Fruit fly (Drosophila melanogaster): ENCODE data around the gene CG17734.

CG17734 gene

dm6 chr3R:11269013-11269412 lies 25.2 kb upstream of the CG17734 start (continued):
- peak; percentile 78 for TF ChIP-seq dmrt11E (tag; optimal IDR thresholded peaks at IDR 0.05)
- peak; percentile 8 for TF ChIP-seq p53 (GFP tag; optimal IDR thresholded peaks at IDR 0.05)
- TF ChIP-seq CG1024 (GFP tag; IDR thresholded peaks at IDR 0.05) = peak; percentile 59; the same call in 1 of the 2 replicates
- peak; percentile 84 for TF ChIP-seq CG12219 (GFP tag; optimal IDR thresholded peaks at IDR 0.05)
- peak; percentile 75 for TF ChIP-seq BtbVII (GFP tag; optimal IDR thresholded peaks at IDR 0.05)
- TF ChIP-seq CG18011 (GFP tag; optimal IDR thresholded peaks at IDR 0.05) = no peak
- TF ChIP-seq CG42726 (GFP tag; IDR thresholded peaks at IDR 0.05; ENCODE audit: partially characterized antibody) = no peak
- peak; percentile 74 for TF ChIP-seq CG10959 (GFP tag; IDR thresholded peaks at IDR 0.05)
- peak; percentile 67 for TF ChIP-seq eyg (GFP tag; optimal IDR thresholded peaks at IDR 0.05)
- TF ChIP-seq CG7839 (tag; optimal IDR thresholded peaks at IDR 0.05) = no peak
- TF ChIP-seq danr (GFP tag; IDR thresholded peaks at IDR 0.05) = no peak
- peak; percentile 42 for TF ChIP-seq CG10462 (GFP tag; optimal IDR thresholded peaks at IDR 0.05)
- TF ChIP-seq Nf-YC (tag; optimal IDR thresholded peaks at IDR 0.05) = peak; percentile 62
- 0 out of 3 replicates have a peak, but pooled peaks have one; percentile 27 for TF ChIP-seq CG11456 (GFP tag; IDR thresholded peaks at IDR 0.05)
- TF ChIP-seq psq (GFP tag; optimal IDR thresholded peaks at IDR 0.05) = no peak
- TF ChIP-seq Nf-YB (GFP tag; optimal IDR thresholded peaks at IDR 0.05) = peak; percentile 58
- TF ChIP-seq H2.0 (GFP tag; IDR thresholded peaks at IDR 0.05) = peak; percentile 18; the same call in 1 of the 2 replicates
- TF ChIP-seq bcd (GFP tag; optimal IDR thresholded peaks at IDR 0.05) = peak; percentile 50
- TF ChIP-seq CG18619 (GFP tag; optimal IDR thresholded peaks at IDR 0.05) = peak; percentile 55
- TF ChIP-seq fd102C (GFP tag; optimal IDR thresholded peaks at IDR 0.05) = peak; percentile 86
- TF ChIP-seq Spps (tag; optimal IDR thresholded peaks at IDR 0.05) = peak; percentile 52
- TF ChIP-seq Myb (GFP tag; optimal IDR thresholded peaks at IDR 0.05) = peak; percentile 13
- no peak for TF ChIP-seq CG11504 (tag; optimal IDR thresholded peaks at IDR 0.05)
- peak in 1 of 2 experiments; percentile 75 for TF ChIP-seq chif (GFP tag; optimal IDR thresholded peaks at IDR 0.05)
- TF ChIP-seq CG4617 (GFP tag; optimal IDR thresholded peaks at IDR 0.05; ENCODE audit: borderline replicate concordance) = peak; percentile 9
- peak; percentile 53 for TF ChIP-seq Lhr (GFP tag; optimal IDR thresholded peaks at IDR 0.05)
- TF ChIP-seq CG30403 (GFP tag; optimal IDR thresholded peaks at IDR 0.05) = no peak
- TF ChIP-seq CG8944 (GFP tag; optimal IDR thresholded peaks at IDR 0.05) = no peak
- peak; percentile 15 for TF ChIP-seq CG31388 (GFP tag; optimal IDR thresholded peaks at IDR 0.05)
- TF ChIP-seq sc (optimal IDR thresholded peaks at IDR 0.05) = no peak
- TF ChIP-seq sc (GFP tag; optimal IDR thresholded peaks at IDR 0.05) = peak; percentile 73
- TF ChIP-seq CG6765 (GFP tag; optimal IDR thresholded peaks at IDR 0.05) = peak; percentile 77
- peak; percentile 81 for TF ChIP-seq CG15696 (tag; optimal IDR thresholded peaks at IDR 0.05)
- TF ChIP-seq knrl (GFP tag; IDR thresholded peaks at IDR 0.05; ENCODE audit: partially characterized antibody) = no peak
- no peak for TF ChIP-seq CG10543 (GFP tag; optimal IDR thresholded peaks at IDR 0.05)
- TF ChIP-seq Doc2 (GFP tag; IDR thresholded peaks at IDR 0.05) = no peak
- no peak for TF ChIP-seq pan (optimal IDR thresholded peaks at IDR 0.05)
- TF ChIP-seq pan (GFP tag; optimal IDR thresholded peaks at IDR 0.05 in 1 of 2, IDR thresholded peaks at IDR 0.05 in 1 of 2) = peak in 1 of 2 experiments; percentile 26
- TF ChIP-seq disco-r (GFP tag; optimal IDR thresholded peaks at IDR 0.05) = peak; percentile 70
- peak; percentile 43; the same call in 1 of the 2 replicates for TF ChIP-seq Ptx1 (GFP tag; IDR thresholded peaks at IDR 0.05)
- TF ChIP-seq ewg (GFP tag; optimal IDR thresholded peaks at IDR 0.05) = peak; percentile 65
- peak; percentile 60 for TF ChIP-seq H15 (GFP tag; IDR thresholded peaks at IDR 0.05)
- TF ChIP-seq NFAT (GFP tag; IDR thresholded peaks at IDR 0.05) = peak; percentile 34; the same call in 1 of the 2 replicates
- TF ChIP-seq gsb-n (tag; optimal IDR thresholded peaks at IDR 0.05) = peak; percentile 72
- TF ChIP-seq CG8290 (GFP tag; optimal IDR thresholded peaks at IDR 0.05) = peak; percentile 62
- peak in 1 of 2 experiments; percentile 29 for TF ChIP-seq CG8290 (tag; optimal IDR thresholded peaks at IDR 0.05)
- TF ChIP-seq CG2116 (GFP tag; optimal IDR thresholded peaks at IDR 0.05) = peak; percentile 50
- peak; percentile 72 for TF ChIP-seq Hsf (GFP tag; optimal IDR thresholded peaks at IDR 0.05)
- peak; percentile 66 for TF ChIP-seq CG10267 (tag; optimal IDR thresholded peaks at IDR 0.05)
- peak; percentile 64 for TF ChIP-seq otp (GFP tag; IDR thresholded peaks at IDR 0.05)
- TF ChIP-seq stwl (tag; optimal IDR thresholded peaks at IDR 0.05) = peak; percentile 87
